Worm (Caenorhabditis elegans): ENCODE results near the gene rom-3.

The rom-3 gene

ce11 chrIV:16946746-16947145, 23.5 kb downstream of the rom-3 start, which contains the start of the genes Y116A8C.9 and arf-6 (continued):
- TF ChIP-seq pax-1 (tag; optimal IDR thresholded peaks at IDR 0.05) (no peak), pha-4 (tag; optimal IDR thresholded peaks at IDR 0.05) (no peak), F13H6.1 (tag; optimal IDR thresholded peaks at IDR 0.05) (peak; percentile 35), unc-55 (GFP tag; optimal IDR thresholded peaks at IDR 0.05) (no peak), ztf-16 (tag; optimal IDR thresholded peaks at IDR 0.05) (peak; percentile 54), tbx-2 (tag; optimal IDR thresholded peaks at IDR 0.05) (peak; percentile 42), fax-1 (tag; optimal IDR thresholded peaks at IDR 0.05) (peak; percentile 44), C38D4.7 (GFP tag; optimal IDR thresholded peaks at IDR 0.05) (peak; percentile 62), elt-2 (tag; optimal IDR thresholded peaks at IDR 0.05) (peak; percentile 75), tbx-7 (tag; optimal IDR thresholded peaks at IDR 0.05) (peak; percentile 36)

DNA sequence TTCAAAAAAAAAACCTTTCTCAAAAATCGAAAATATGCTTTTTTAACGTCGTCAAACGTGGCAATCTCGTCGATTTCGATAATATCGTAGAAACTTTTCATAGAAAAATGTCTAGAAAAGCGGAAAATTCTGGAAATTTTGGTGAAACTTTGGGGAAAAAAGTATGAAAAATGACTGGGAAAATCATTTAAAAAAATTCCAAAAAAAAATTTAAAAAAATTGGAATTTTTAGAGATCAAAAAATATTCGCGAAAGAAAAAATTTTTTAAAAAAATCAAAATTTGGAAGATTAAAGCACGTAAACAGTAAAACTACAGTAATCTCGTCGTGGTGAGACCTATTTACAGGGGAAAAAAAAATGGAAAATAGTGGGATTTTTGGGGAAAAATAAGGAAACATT, 31.3 kb downstream of the rom-3 start, which contains the start of gene Y116A8C.10:
Gene Y116A8C.10, minus strand, starts transcription at position 101 of the 400 bp plus-strand sequence.
- TF ChIP-seq hlh-30 (tag; optimal IDR thresholded peaks at IDR 0.05; ENCODE audit: insufficient read depth) (no peak), hlh-15 (tag; optimal IDR thresholded peaks at IDR 0.05) (no peak), nhr-11 (tag; optimal IDR thresholded peaks at IDR 0.05) (no peak), pax-1 (tag; optimal IDR thresholded peaks at IDR 0.05) (no peak)

DNA sequence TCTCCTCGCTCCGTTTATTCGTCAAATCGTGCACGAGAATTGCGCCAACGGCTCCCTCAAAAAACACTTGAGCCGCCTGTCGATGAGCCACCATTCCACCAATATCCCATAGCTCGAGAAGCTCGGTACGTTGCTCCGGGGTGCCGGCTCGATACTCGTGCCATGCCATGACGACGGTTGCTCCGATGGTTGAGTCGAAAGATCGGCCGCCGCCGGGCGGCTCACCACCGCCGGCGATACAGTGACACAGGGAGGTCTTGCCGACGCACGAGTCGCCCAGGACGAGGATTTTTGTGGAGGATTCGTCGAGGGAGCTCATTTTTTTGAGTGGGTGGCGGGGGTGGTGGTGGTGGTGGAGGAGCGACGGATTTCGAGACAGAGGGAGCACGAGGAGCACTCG, 34.2 kb downstream of the rom-3 start:
- TF ChIP-seq hlh-30 (tag; optimal IDR thresholded peaks at IDR 0.05; ENCODE audit: insufficient read depth) (no peak), elt-2 (tag; optimal IDR thresholded peaks at IDR 0.05) (no peak), fax-1 (tag; optimal IDR thresholded peaks at IDR 0.05) (no peak), C08G9.2 (tag; optimal IDR thresholded peaks at IDR 0.05) (no peak), odd-2 (tag; optimal IDR thresholded peaks at IDR 0.05) (no peak), ceh-45 (GFP tag; IDR thresholded peaks at IDR 0.05) (no peak), hlh-6 (tag; optimal IDR thresholded peaks at IDR 0.05) (no peak), che-1 (tag; optimal IDR thresholded peaks at IDR 0.05) (no peak), mec-3 (tag; optimal IDR thresholded peaks at IDR 0.05; ENCODE audit: borderline replicate concordance) (no peak), ztf-16 (tag; optimal IDR thresholded peaks at IDR 0.05) (no peak), nfya-1 (tag; optimal IDR thresholded peaks at IDR 0.05) (no peak), syd-9 (tag; optimal IDR thresholded peaks at IDR 0.05) (no peak)

- TF ChIP-seq unc-55 (GFP tag; optimal IDR thresholded peaks at IDR 0.05) = no peak
- TF ChIP-seq eyg-1 (tag; optimal IDR thresholded peaks at IDR 0.05) = no peak
- no peak for TF ChIP-seq zip-5 (tag; optimal IDR thresholded peaks at IDR 0.05)
- no peak for TF ChIP-seq elt-2 (tag; optimal IDR thresholded peaks at IDR 0.05)
- no peak for TF ChIP-seq ahr-1 (tag; optimal IDR thresholded peaks at IDR 0.05)
- TF ChIP-seq pha-2 (tag; optimal IDR thresholded peaks at IDR 0.05) = no peak
- no peak for TF ChIP-seq pag-3 (tag; optimal IDR thresholded peaks at IDR 0.05; ENCODE audit: borderline replicate concordance)
- no peak for TF ChIP-seq npax-4 (tag; optimal IDR thresholded peaks at IDR 0.05)
- TF ChIP-seq gmeb-2 (tag; optimal IDR thresholded peaks at IDR 0.05) = no peak
- no peak for TF ChIP-seq dve-1 (tag; optimal IDR thresholded peaks at IDR 0.05)
- no peak for TF ChIP-seq ceh-30 (tag; optimal IDR thresholded peaks at IDR 0.05)
- no peak for TF ChIP-seq hlh-15 (tag; optimal IDR thresholded peaks at IDR 0.05)
These were observed 39.2 kb downstream of the rom-3 start, which contains the start of gene Y116A8C.49 for ce11 chrIV:16931077-16931476. Gene Y116A8C.49, minus strand, starts transcription at chrIV:16931177.

DNA sequence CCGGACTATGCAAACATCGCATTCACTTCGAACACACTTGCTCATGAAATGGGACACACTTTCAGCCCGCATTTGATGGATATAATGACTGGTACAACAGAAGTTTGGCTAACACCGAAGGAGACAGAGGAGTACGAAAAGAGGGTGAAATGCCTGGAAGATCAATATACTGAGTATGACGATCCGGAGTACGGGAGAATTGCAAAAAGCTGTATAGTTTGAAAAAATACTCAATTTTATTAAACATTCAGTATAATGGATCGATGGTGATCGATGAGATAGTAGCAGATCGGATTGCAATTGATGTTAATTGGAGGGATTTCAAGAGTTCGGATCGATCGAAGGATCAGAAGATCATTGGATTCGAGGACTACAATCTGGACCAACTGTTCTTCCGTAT, 43.7 kb downstream of the rom-3 start:
- TF ChIP-seq nhr-11 (tag; optimal IDR thresholded peaks at IDR 0.05) (no peak), zip-5 (tag; optimal IDR thresholded peaks at IDR 0.05) (no peak), C08G9.2 (tag; optimal IDR thresholded peaks at IDR 0.05) (no peak), tbx-2 (tag; optimal IDR thresholded peaks at IDR 0.05) (no peak), ceh-24 (tag; optimal IDR thresholded peaks at IDR 0.05) (no peak), elt-4 (tag; optimal IDR thresholded peaks at IDR 0.05) (no peak), ceh-22 (tag; optimal IDR thresholded peaks at IDR 0.05) (no peak), gmeb-2 (tag; optimal IDR thresholded peaks at IDR 0.05) (no peak), madf-2 (tag; optimal IDR thresholded peaks at IDR 0.05) (no peak), hlh-15 (tag; optimal IDR thresholded peaks at IDR 0.05) (no peak), lim-6 (tag; optimal IDR thresholded peaks at IDR 0.05) (no peak), ceh-2 (tag; optimal IDR thresholded peaks at IDR 0.05) (no peak)

All from whole organism, late embryonic.